Worm (Caenorhabditis elegans) whole organism, L3 larva: ENCODE results near the gene clec-151.

Experiments used
- R02D3.7 ChIP-seq: fragments of 150-350 bp; optimal IDR thresholded peaks from 2 replicates; lab custom pipeline; 2014; ENCODE audit warnings: missing biosample characterization, missing genetic modification characterization
- ZK546.5 ChIP-seq: sonication (generic microtip); optimal IDR thresholded peaks from 2 replicates; lab custom pipeline; 2017; ENCODE audit warnings: missing biosample characterization, missing genetic modification characterization
- aly-2 ChIP-seq: fragments of 150-350 bp; optimal IDR thresholded peaks from 2 replicates; lab custom pipeline; 2014; ENCODE audit warnings: missing biosample characterization, missing genetic modification characterization
- ama-1 ChIP-seq: fragments of 150-350 bp; optimal IDR thresholded peaks from 2 replicates; lab custom pipeline; 2018
- ceh-16 ChIP-seq: sonication (generic microtip); optimal IDR thresholded peaks from 2 replicates; lab custom pipeline; 2017; ENCODE audit warnings: missing biosample characterization, missing genetic modification characterization
- ceh-28 ChIP-seq: fragments of 150-350 bp; optimal IDR thresholded peaks from 2 replicates; lab custom pipeline; 2014; ENCODE audit warnings: missing biosample characterization, missing genetic modification reagents, missing genetic modification characterization
- ceh-82 ChIP-seq: fragments of 150-350 bp; optimal IDR thresholded peaks from 2 replicates; lab custom pipeline; 2014; ENCODE audit warnings: missing biosample characterization, missing genetic modification characterization
- ceh-9 ChIP-seq: sonication (generic microtip); optimal IDR thresholded peaks from 2 replicates; lab custom pipeline; 2018; ENCODE audit warnings: missing biosample characterization, missing genetic modification characterization
- egl-27 ChIP-seq: sonication (generic microtip); optimal IDR thresholded peaks from 4 replicates; lab custom pipeline; 2017; ENCODE audit warnings: missing biosample characterization, missing genetic modification reagents, missing genetic modification characterization
- egl-5 ChIP-seq: fragments of 150-350 bp; optimal IDR thresholded peaks from 2 replicates; lab custom pipeline; 2017; ENCODE audit warnings: missing biosample characterization, missing genetic modification reagents, missing genetic modification characterization, inconsistent platforms
- elt-2 ChIP-seq: sonication (generic microtip); optimal IDR thresholded peaks from 2 replicates; lab custom pipeline; 2016; ENCODE audit warnings: missing genetic modification reagents, mild to moderate bottlenecking, missing genetic modification characterization, missing compliant biosample characterization
- elt-3 ChIP-seq, 3 experiments: fragments of 150-350 bp in 1 of 3; sonication (generic microtip) in 2 of 3; optimal IDR thresholded peaks; 2 replicates in 2 of 3; 4 replicates in 1 of 3; lab custom pipeline; 2014 to 2017; ENCODE audit warnings: missing biosample characterization in 3 of 3, missing genetic modification characterization in 3 of 3
- fkh-2 ChIP-seq: fragments of 150-350 bp; optimal IDR thresholded peaks from 2 replicates; lab custom pipeline; 2014; ENCODE audit warnings: missing biosample characterization, missing genetic modification reagents, missing genetic modification characterization
- fos-1 ChIP-seq: fragments of 150-350 bp; optimal IDR thresholded peaks from 2 replicates; lab custom pipeline; 2014; ENCODE audit warnings: missing biosample characterization, missing genetic modification characterization
- hmg-11 ChIP-seq: sonication (generic microtip); optimal IDR thresholded peaks from 2 replicates; lab custom pipeline; 2016; ENCODE audit warnings: missing genetic modification characterization, missing compliant biosample characterization
- lin-15B ChIP-seq: fragments of 150-350 bp; optimal IDR thresholded peaks from 2 replicates; lab custom pipeline; 2014; ENCODE audit warnings: missing biosample characterization, missing genetic modification characterization
- lin-39 ChIP-seq: fragments of 150-350 bp; optimal IDR thresholded peaks from 2 replicates; lab custom pipeline; 2018; ENCODE audit warnings: missing biosample characterization, missing genetic modification reagents, missing genetic modification characterization
- lsy-12 ChIP-seq: sonication (generic microtip); optimal IDR thresholded peaks from 2 replicates; lab custom pipeline; 2016; ENCODE audit warnings: mild to moderate bottlenecking, missing genetic modification characterization, missing compliant biosample characterization
- mdl-1 ChIP-seq: fragments of 150-350 bp; optimal IDR thresholded peaks from 2 replicates; lab custom pipeline; 2014; ENCODE audit warnings: missing biosample characterization, missing genetic modification characterization
- mml-1 ChIP-seq: fragments of 150-350 bp; sonication (generic microtip); optimal IDR thresholded peaks from 3 replicates; lab custom pipeline; 2014; ENCODE audit warnings: missing biosample characterization, missing genetic modification characterization
- nfya-1 ChIP-seq: sonication (generic microtip); optimal IDR thresholded peaks from 2 replicates; lab custom pipeline; 2017; ENCODE audit warnings: missing genetic modification characterization, mild to moderate bottlenecking, missing compliant biosample characterization, antibody characterized with exemption, moderate library complexity; ENCODE audit not compliant: insufficient read depth
- nhr-11 ChIP-seq: fragments of 150-350 bp; optimal IDR thresholded peaks from 2 replicates; lab custom pipeline; 2014; ENCODE audit warnings: missing biosample characterization, missing genetic modification characterization
- nhr-12 ChIP-seq: fragments of 150-350 bp; optimal IDR thresholded peaks from 2 replicates; lab custom pipeline; 2014; ENCODE audit warnings: missing biosample characterization, missing genetic modification characterization
- nhr-23 ChIP-seq: fragments of 150-350 bp; optimal IDR thresholded peaks from 2 replicates; lab custom pipeline; 2014; ENCODE audit warnings: missing biosample characterization, missing genetic modification reagents, missing genetic modification characterization
- nhr-237 ChIP-seq: fragments of 150-350 bp; optimal IDR thresholded peaks from 2 replicates; lab custom pipeline; 2014; ENCODE audit warnings: missing biosample characterization, missing genetic modification characterization
- nhr-25 ChIP-seq: sonication (generic microtip); optimal IDR thresholded peaks from 2 replicates; lab custom pipeline; 2017; ENCODE audit warnings: missing biosample characterization, missing genetic modification characterization
- nhr-28 ChIP-seq: fragments of 150-350 bp; optimal IDR thresholded peaks from 2 replicates; lab custom pipeline; 2014; ENCODE audit warnings: missing biosample characterization, missing genetic modification characterization
- nhr-67 ChIP-seq: fragments of 150-350 bp; optimal IDR thresholded peaks from 2 replicates; lab custom pipeline; 2014; ENCODE audit warnings: missing biosample characterization, missing genetic modification characterization
- nhr-76 ChIP-seq: fragments of 150-350 bp; sonication (generic microtip); optimal IDR thresholded peaks from 5 replicates; lab custom pipeline; 2014; ENCODE audit warnings: missing biosample characterization, missing genetic modification characterization
- nhr-77 ChIP-seq: fragments of 150-350 bp; optimal IDR thresholded peaks from 2 replicates; lab custom pipeline; 2014; ENCODE audit warnings: missing biosample characterization, missing genetic modification characterization
- pha-4 ChIP-seq: fragments of 150-350 bp; optimal IDR thresholded peaks from 2 replicates; lab custom pipeline; 2014; ENCODE audit warnings: missing biosample characterization, missing genetic modification reagents, missing genetic modification characterization
- sea-2 ChIP-seq: fragments of 150-350 bp; sonication (generic microtip); optimal IDR thresholded peaks from 4 replicates; lab custom pipeline; 2014; ENCODE audit warnings: missing biosample characterization, missing genetic modification reagents, missing genetic modification characterization
- snpc-4 ChIP-seq: fragments of 150-350 bp; optimal IDR thresholded peaks from 2 replicates; lab custom pipeline; 2014; ENCODE audit warnings: missing biosample characterization, missing genetic modification characterization
- tbx-2 ChIP-seq: sonication (generic microtip); optimal IDR thresholded peaks from 2 replicates; lab custom pipeline; 2016; ENCODE audit warnings: mild to moderate bottlenecking, missing genetic modification characterization, missing compliant biosample characterization
- unc-39 ChIP-seq: sonication (generic microtip); optimal IDR thresholded peaks from 4 replicates; lab custom pipeline; 2017; ENCODE audit warnings: missing biosample characterization, missing genetic modification characterization
- unc-62 ChIP-seq: fragments of 150-350 bp; sonication (generic microtip); optimal IDR thresholded peaks from 4 replicates; lab custom pipeline; 2014; ENCODE audit warnings: missing biosample characterization, missing genetic modification reagents, missing genetic modification characterization
- ztf-11 ChIP-seq: fragments of 150-350 bp; optimal IDR thresholded peaks from 2 replicates; lab custom pipeline; 2014; ENCODE audit warnings: missing biosample characterization, missing genetic modification characterization
- ztf-4 ChIP-seq: fragments of 150-350 bp; optimal IDR thresholded peaks from 2 replicates; lab custom pipeline; 2014; ENCODE audit warnings: missing biosample characterization, missing genetic modification characterization

The clec-151 gene

DNA sequence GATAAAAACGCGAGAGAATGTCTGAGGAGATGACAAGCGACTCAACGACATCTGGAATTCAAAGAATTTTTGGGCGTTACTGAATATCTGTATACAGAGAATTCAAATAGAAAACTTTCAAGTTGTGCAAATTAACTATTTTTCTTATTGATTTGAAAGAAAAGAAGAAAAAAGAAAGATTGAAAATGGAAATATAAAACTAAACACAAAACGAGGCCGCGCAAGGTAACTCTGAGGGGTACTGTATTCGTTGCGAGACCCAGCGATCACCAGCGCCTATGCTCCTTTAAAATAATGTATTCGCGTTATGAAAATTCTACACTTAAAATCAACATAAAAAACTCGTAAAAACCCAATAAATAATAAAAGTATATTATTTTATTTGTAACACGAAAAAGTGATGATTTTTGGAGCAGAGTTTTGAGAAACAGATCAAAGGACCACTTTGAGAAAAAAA, 32.5 kb upstream of the clec-151 start, which contains the start of gene asb-1:
Gene asb-1 (minus strand): TSS at position 51 of the 457 bp plus-strand sequence.
- TF ChIP-seq nhr-28 = no peak
- no peak for TF ChIP-seq unc-62
- TF ChIP-seq snpc-4 (tag; lab: Kevin White, UChicago) = no peak
- no peak for TF ChIP-seq elt-2 (tag; lab: Kevin White, UChicago)
- TF ChIP-seq lin-39 = no peak
- TF ChIP-seq ztf-11 (tag; lab: Kevin White, UChicago) = no peak
- no peak for TF ChIP-seq egl-5 (tag; lab: Kevin White, UChicago)
- no peak for TF ChIP-seq nfya-1
- no peak for TF ChIP-seq pha-4 (tag; lab: Kevin White, UChicago)
- TF ChIP-seq ceh-9 (tag; lab: Kevin White, UChicago) = no peak
- TF ChIP-seq nhr-23 (tag; lab: Kevin White, UChicago) = no peak
- TF ChIP-seq ceh-16 (tag; lab: Kevin White, UChicago) = no peak
- no peak for TF ChIP-seq ceh-28 (tag; lab: Kevin White, UChicago)
- no peak for TF ChIP-seq ceh-82 (tag; lab: Kevin White, UChicago)
- TF ChIP-seq, all 47 proteins: peak for 0

DNA sequence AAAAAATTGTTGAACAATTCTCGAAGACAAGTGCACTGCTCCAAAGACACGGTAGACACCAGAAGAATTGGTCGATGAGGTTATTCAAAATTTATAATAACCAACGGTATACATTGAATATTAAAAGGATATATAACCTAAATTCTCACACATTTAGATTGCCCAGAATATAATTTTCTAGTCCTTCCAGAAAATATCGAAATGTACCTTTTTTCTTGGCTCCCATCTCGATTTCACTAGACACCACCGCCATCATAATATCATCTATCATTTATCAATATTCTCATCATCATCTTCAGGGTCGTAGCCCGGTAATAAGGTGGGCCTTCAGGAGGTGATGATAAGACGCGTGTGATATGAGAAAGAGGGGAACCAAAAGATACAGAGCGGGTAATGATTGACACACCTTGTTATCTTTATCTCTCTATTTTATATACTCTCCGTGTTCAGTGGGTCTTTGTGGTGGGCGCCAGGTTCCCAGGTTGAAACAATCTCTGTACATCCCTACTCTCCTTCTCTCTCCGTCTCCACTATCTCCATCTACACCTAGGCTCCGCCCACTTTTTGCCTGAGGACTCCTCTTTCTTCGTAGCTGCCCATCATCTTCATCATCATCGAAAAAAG, 28.0 kb upstream of the clec-151 start, which contains the start of gene mab-21:
Gene mab-21 (plus strand): TSS at position 615 of the 624 bp plus-strand sequence.
- TF ChIP-seq elt-3 (tag; optimal IDR thresholded peaks at IDR 0.05; lab: Kevin White, UChicago) (peak in 1 of 3 experiments; percentile 34), nhr-25 (tag; lab: Kevin White, UChicago) (peak; percentile 5), snpc-4 (tag; lab: Kevin White, UChicago) (no peak), nhr-23 (tag; lab: Kevin White, UChicago) (peak; percentile 0)

DNA sequence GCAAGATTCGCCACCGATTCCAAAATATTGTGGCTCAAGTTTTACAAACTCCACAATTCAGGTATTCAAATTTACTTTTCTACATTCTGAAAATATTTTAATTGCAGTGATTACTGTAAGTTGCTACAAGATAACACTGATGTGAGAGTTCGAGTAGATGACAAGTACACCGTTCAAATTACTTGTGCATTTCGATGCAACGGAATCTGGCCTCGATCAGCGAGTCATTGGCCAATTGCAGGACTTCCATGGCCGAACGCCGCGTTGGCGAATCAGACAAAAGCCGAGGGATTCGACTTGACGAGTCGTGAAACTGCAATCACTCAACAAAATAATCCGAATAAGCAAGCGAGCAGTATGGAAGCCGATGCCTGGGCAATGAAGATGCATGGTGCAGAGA, 27.0 kb upstream of the clec-151 start:
- TF ChIP-seq lsy-12 (tag; lab: Kevin White, UChicago) = no peak
- no peak for TF ChIP-seq nhr-237
- TF ChIP-seq ZK546.5 (tag; lab: Kevin White, UChicago) = no peak
- TF ChIP-seq fos-1 (tag; lab: Kevin White, UChicago) = no peak
- TF ChIP-seq lin-39 = no peak
- TF ChIP-seq mml-1 = no peak
- TF ChIP-seq aly-2 (tag; lab: Kevin White, UChicago) = no peak
- TF ChIP-seq snpc-4 (tag; lab: Kevin White, UChicago) = no peak
- no peak for TF ChIP-seq elt-2 (tag; lab: Kevin White, UChicago)
- TF ChIP-seq nhr-77 (tag; lab: Kevin White, UChicago) = no peak
- no peak for TF ChIP-seq elt-3 (tag; optimal IDR thresholded peaks at IDR 0.05; lab: Kevin White, UChicago)
- TF ChIP-seq egl-5 (tag; lab: Kevin White, UChicago) = no peak
- TF ChIP-seq nhr-25 (tag; lab: Kevin White, UChicago) = no peak
- TF ChIP-seq nhr-23 (tag; lab: Kevin White, UChicago) = no peak
- no peak for TF ChIP-seq sea-2 (GFP tag; lab: Kevin White, UChicago)
- no peak for TF ChIP-seq nhr-67
- TF ChIP-seq nhr-11 (tag; lab: Kevin White, UChicago) = no peak
- no peak for TF ChIP-seq nhr-12 (tag; lab: Kevin White, UChicago)
- no peak for TF ChIP-seq ceh-9 (tag; lab: Kevin White, UChicago)
- TF ChIP-seq pha-4 (tag; lab: Kevin White, UChicago) = no peak

DNA sequence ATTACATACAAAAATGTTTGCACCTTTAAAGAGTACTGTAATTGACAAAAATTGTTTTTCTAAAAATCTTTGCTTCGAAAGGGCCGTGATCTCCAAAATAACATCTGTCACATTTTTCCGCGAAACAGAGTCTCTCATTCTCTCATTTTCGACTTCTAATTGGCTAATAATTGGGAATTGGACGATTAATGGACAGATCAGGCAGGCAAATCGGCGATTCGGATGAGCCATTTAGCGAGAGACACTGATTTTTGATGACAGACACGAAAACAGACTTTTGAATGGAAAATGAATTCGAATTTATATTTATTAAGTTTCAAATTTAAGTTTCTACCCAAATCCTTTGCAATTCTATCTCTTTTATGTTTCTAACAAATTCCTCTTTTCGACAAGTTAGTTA, 24.4 kb upstream of the clec-151 start:
- TF ChIP-seq ama-1 (no peak), egl-5 (tag; lab: Kevin White, UChicago) (peak; percentile 93)

DNA sequence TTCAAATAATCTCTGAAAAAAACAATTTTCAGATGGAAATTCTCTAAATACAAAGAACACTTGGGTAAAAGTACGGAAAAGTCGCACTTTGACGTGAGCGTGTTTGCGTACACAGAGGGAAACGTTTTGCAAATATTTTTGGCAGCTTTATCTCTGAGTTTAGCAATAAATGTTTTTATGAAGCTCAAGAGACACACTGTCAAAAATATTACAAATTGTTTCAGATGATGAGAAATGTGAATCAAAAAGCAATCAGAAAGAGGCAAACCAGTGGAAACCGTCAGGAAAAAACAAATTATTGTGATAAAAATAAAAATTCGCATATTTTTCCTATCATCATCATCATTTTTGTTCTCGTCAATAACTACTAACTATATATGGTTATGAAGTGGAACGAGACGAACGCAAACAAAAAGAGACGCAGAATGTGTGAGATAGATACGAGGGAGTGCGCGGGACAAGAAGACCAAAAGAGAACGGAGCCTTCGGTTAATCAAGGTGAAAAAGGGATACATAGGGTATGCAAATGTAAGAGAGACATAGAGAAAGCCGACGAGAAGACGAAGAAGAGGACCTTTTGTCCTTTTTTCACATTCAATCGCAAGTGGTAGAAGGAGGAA, 15.8 kb upstream of the clec-151 start, which contains the start of gene sel-2:
Gene sel-2 (minus strand): TSS at position 51 of the 620 bp plus-strand sequence.
- TF ChIP-seq snpc-4 (tag; lab: Kevin White, UChicago) (peak; percentile 65), nhr-11 (tag; lab: Kevin White, UChicago) (no peak), ztf-4 (no peak), ZK546.5 (tag; lab: Kevin White, UChicago) (no peak), lsy-12 (tag; lab: Kevin White, UChicago) (no peak), nhr-76 (tag; lab: Kevin White, UChicago) (no peak), hmg-11 (peak; percentile 61), egl-27 (tag; lab: Kevin White, UChicago) (no peak), nfya-1 (peak; percentile 36), sea-2 (GFP tag; lab: Kevin White, UChicago) (no peak), elt-2 (tag; lab: Kevin White, UChicago) (no peak), pha-4 (tag; lab: Kevin White, UChicago) (peak; percentile 57), ztf-11 (tag; lab: Kevin White, UChicago) (no peak), mdl-1 (tag; lab: Kevin White, UChicago) (no peak), mml-1 (no peak), fkh-2 (no peak), nhr-25 (tag; lab: Kevin White, UChicago) (peak; percentile 39), lin-15B (tag; lab: Kevin White, UChicago) (peak; percentile 0), unc-39 (tag; lab: Kevin White, UChicago) (no peak), R02D3.7 (tag; lab: Kevin White, UChicago) (no peak), nhr-28 (no peak), ceh-82 (tag; lab: Kevin White, UChicago) (no peak), tbx-2 (tag; lab: Kevin White, UChicago) (no peak)
